Worm (Caenorhabditis elegans) whole organism, young adult: ENCODE results near the gene M163.5.

Experiments used
- B0261.1 ChIP-seq: sonication (generic microtip); optimal IDR thresholded peaks from 2 replicates; lab custom pipeline; 2016; ENCODE audit warnings: mild to moderate bottlenecking, missing genetic modification characterization, moderate library complexity, missing compliant biosample characterization
- C17E4.6 ChIP-seq: fragments of 200-800 bp; sonication (Bioruptor generic); IDR thresholded peaks from 2 replicates; pipeline ENCODE4 v1.3.6; 2022; ENCODE audit warnings: missing genetic modification reagents, missing genetic modification characterization, missing compliant biosample characterization
- D2030.7 ChIP-seq: fragments of 200-800 bp; sonication (Bioruptor generic); IDR thresholded peaks from 2 replicates; pipeline ENCODE4 v1.3.6; 2022; ENCODE audit warnings: missing genetic modification reagents, missing genetic modification characterization, missing compliant biosample characterization
- F10E7.11 ChIP-seq: sonication (generic microtip); optimal IDR thresholded peaks from 2 replicates; lab custom pipeline; 2017; ENCODE audit warnings: mild to moderate bottlenecking, missing genetic modification characterization, moderate library complexity, missing compliant biosample characterization
- F23B12.7 ChIP-seq: sonication (generic microtip); optimal IDR thresholded peaks from 2 replicates; lab custom pipeline; 2017; ENCODE audit warnings: missing genetic modification characterization, mild to moderate bottlenecking, missing compliant biosample characterization, antibody characterized with exemption, moderate library complexity; ENCODE audit not compliant: insufficient read depth
- F37B4.10 ChIP-seq: fragments of 200-800 bp; sonication (Bioruptor generic); IDR thresholded peaks from 2 replicates; pipeline ENCODE4 v1.3.6; 2022; ENCODE audit warnings: missing genetic modification characterization, missing compliant biosample characterization
- F55B11.4 ChIP-seq: sonication (generic microtip); optimal IDR thresholded peaks from 2 replicates; lab custom pipeline; 2016; ENCODE audit warnings: missing compliant biosample characterization, missing genetic modification characterization, borderline replicate concordance; ENCODE audit not compliant: insufficient read depth
- F57C9.4 ChIP-seq: sonication (generic microtip); optimal IDR thresholded peaks from 2 replicates; lab custom pipeline; 2017; ENCODE audit warnings: mild to moderate bottlenecking, missing genetic modification characterization, missing compliant biosample characterization
- K12H6.12 ChIP-seq: fragments of 200-800 bp; sonication (Bioruptor generic); optimal IDR thresholded peaks from 2 replicates; lab custom pipeline; 2018; ENCODE audit warnings: mild to moderate bottlenecking, missing genetic modification characterization, missing compliant biosample characterization
- Y56A3A.18 ChIP-seq: fragments of 200-800 bp; sonication (Bioruptor generic); IDR thresholded peaks from 2 replicates; pipeline ENCODE4 v1.3.6; 2022; ENCODE audit warnings: missing genetic modification reagents, missing genetic modification characterization, missing compliant biosample characterization
- bed-1 ChIP-seq: fragments of 200-800 bp; sonication (Bioruptor generic); IDR thresholded peaks from 2 replicates; pipeline ENCODE4 v1.3.6; 2022; ENCODE audit warnings: missing genetic modification reagents, missing genetic modification characterization, missing compliant biosample characterization
- cebp-1 ChIP-seq, 2 experiments: fragments of 200-800 bp in 1 of 2; sonication (Bioruptor generic) in 1 of 2; sonication (generic microtip) in 1 of 2; IDR thresholded peaks in 1 of 2; optimal IDR thresholded peaks in 1 of 2; 2 replicates each; pipeline versions ENCODE4 v1.3.6 to Lab custom; 2017 to 2022; ENCODE audit warnings: missing compliant biosample characterization in 2 of 2, missing genetic modification characterization in 2 of 2, mild to moderate bottlenecking in 1 of 2, missing genetic modification reagents in 1 of 2, moderate library complexity in 1 of 2
- die-1 ChIP-seq: sonication (generic microtip); optimal IDR thresholded peaks from 2 replicates; lab custom pipeline; 2016; ENCODE audit warnings: missing genotype, mild to moderate bottlenecking, missing genetic modification characterization, missing compliant biosample characterization
- dox-1 ChIP-seq: fragments of 200-800 bp; sonication (Bioruptor generic); IDR thresholded peaks from 2 replicates; pipeline ENCODE4 v1.3.6; 2022; ENCODE audit warnings: missing genetic modification reagents, missing genetic modification characterization, missing compliant biosample characterization
- dpff-1 ChIP-seq: sonication (generic microtip); optimal IDR thresholded peaks from 2 replicates; lab custom pipeline; 2017; ENCODE audit warnings: mild to moderate bottlenecking, missing genetic modification characterization, missing compliant biosample characterization
- egrh-3 ChIP-seq: fragments of 200-800 bp; sonication (Bioruptor generic); IDR thresholded peaks from 2 replicates; pipeline ENCODE4 v1.3.6; 2022; ENCODE audit warnings: missing genetic modification reagents, missing genetic modification characterization, missing compliant biosample characterization
- ekl-4 ChIP-seq: fragments of 200-800 bp; sonication (Bioruptor generic); IDR thresholded peaks from 2 replicates; pipeline ENCODE4 v1.3.6; 2022; ENCODE audit warnings: missing genetic modification reagents, missing genetic modification characterization, missing compliant biosample characterization
- ets-4 ChIP-seq: fragments of 200-800 bp; sonication (Bioruptor generic); optimal IDR thresholded peaks from 2 replicates; lab custom pipeline; 2018; ENCODE audit warnings: mild to moderate bottlenecking, missing genetic modification characterization, missing compliant biosample characterization
- fkh-3 ChIP-seq: sonication (generic microtip); optimal IDR thresholded peaks from 2 replicates; lab custom pipeline; 2016; ENCODE audit warnings: mild to moderate bottlenecking, missing genetic modification characterization, missing compliant biosample characterization
- let-526 ChIP-seq: fragments of 200-800 bp; sonication (Bioruptor generic); IDR thresholded peaks from 2 replicates; pipeline ENCODE4 v1.3.6; 2022; ENCODE audit warnings: missing genetic modification reagents, missing genetic modification characterization, missing compliant biosample characterization
- let-607 ChIP-seq, 2 experiments: fragments of 200-800 bp in 1 of 2; sonication (Bioruptor generic) in 1 of 2; sonication (generic microtip) in 1 of 2; optimal IDR thresholded peaks; 2 replicates each; lab custom pipeline; 2016 to 2018; ENCODE audit warnings: mild to moderate bottlenecking in 2 of 2, missing compliant biosample characterization in 2 of 2, missing genetic modification characterization in 2 of 2, moderate library complexity in 2 of 2, missing genotype in 1 of 2
- lin-26 ChIP-seq: fragments of 200-800 bp; sonication (Bioruptor generic); IDR thresholded peaks from 2 replicates; pipeline ENCODE4 v1.3.6; 2022; ENCODE audit warnings: missing genetic modification reagents, missing genetic modification characterization, missing compliant biosample characterization
- lin-35 ChIP-seq, 3 experiments: fragments of 150-350 bp in 2 of 3; sonication (generic microtip) in 1 of 3; optimal IDR thresholded peaks; 2 replicates each; lab custom pipeline; 2014 to 2018; ENCODE audit warnings: missing biosample characterization in 3 of 3, missing genetic modification characterization in 3 of 3, missing genetic modification reagents in 3 of 3
- lin-40 ChIP-seq: sonication (generic microtip); optimal IDR thresholded peaks from 2 replicates; lab custom pipeline; 2016; ENCODE audit warnings: missing genetic modification characterization, mild to moderate bottlenecking, missing compliant biosample characterization, missing genotype, missing genetic modification reagents
- madf-6 ChIP-seq: fragments of 200-800 bp; sonication (Bioruptor generic); IDR thresholded peaks from 2 replicates; pipeline ENCODE4 v1.3.6; 2022; ENCODE audit warnings: missing genetic modification reagents, missing genetic modification characterization, missing compliant biosample characterization
- mcd-1 ChIP-seq: fragments of 200-800 bp; sonication (Bioruptor generic); IDR thresholded peaks from 2 replicates; pipeline ENCODE4 v1.3.6; 2022; ENCODE audit warnings: missing genetic modification reagents, missing genetic modification characterization, missing compliant biosample characterization
- mel-28 ChIP-seq: sonication (generic microtip); optimal IDR thresholded peaks from 2 replicates; lab custom pipeline; 2016; ENCODE audit warnings: borderline replicate concordance, mild to moderate bottlenecking, missing genetic modification characterization, missing compliant biosample characterization
- mes-4 ChIP-seq: sonication (generic microtip); optimal IDR thresholded peaks from 2 replicates; lab custom pipeline; 2016; ENCODE audit warnings: missing genotype, missing genetic modification characterization, missing compliant biosample characterization
- nfya-1 ChIP-seq: sonication (generic microtip); optimal IDR thresholded peaks from 2 replicates; lab custom pipeline; 2017; ENCODE audit warnings: antibody characterized with exemption, missing compliant biosample characterization, missing genetic modification characterization, borderline replicate concordance; ENCODE audit not compliant: insufficient read depth
- nhr-179 ChIP-seq: sonication (generic microtip); optimal IDR thresholded peaks from 2 replicates; lab custom pipeline; 2016; ENCODE audit warnings: mild to moderate bottlenecking, missing genetic modification characterization, missing compliant biosample characterization
- nhr-80 ChIP-seq: sonication (generic microtip); optimal IDR thresholded peaks from 2 replicates; lab custom pipeline; 2016; ENCODE audit warnings: missing genetic modification characterization, missing compliant biosample characterization
- pbrm-1 ChIP-seq: fragments of 200-800 bp; sonication (Bioruptor generic); IDR thresholded peaks from 2 replicates; pipeline ENCODE4 v1.3.6; 2022; ENCODE audit warnings: missing genetic modification reagents, missing genetic modification characterization, missing compliant biosample characterization
- sdz-38 ChIP-seq: sonication (generic microtip); optimal IDR thresholded peaks from 2 replicates; lab custom pipeline; 2016; ENCODE audit warnings: missing genotype, missing genetic modification characterization, missing compliant biosample characterization
- somi-1 ChIP-seq: fragments of 200-800 bp; sonication (Bioruptor generic); optimal IDR thresholded peaks from 2 replicates; lab custom pipeline; 2018; ENCODE audit warnings: mild to moderate bottlenecking, missing genetic modification characterization, missing compliant biosample characterization
- unc-62 ChIP-seq: fragments of 150-350 bp; optimal IDR thresholded peaks from 2 replicates; lab custom pipeline; 2014; ENCODE audit warnings: missing biosample characterization, missing genetic modification reagents, missing genetic modification characterization
- zfh-2 ChIP-seq: fragments of 200-800 bp; sonication (Bioruptor generic); conservative IDR thresholded peaks from 2 replicates; pipeline ENCODE4 v1.3.6; 2022; ENCODE audit warnings: missing genetic modification reagents, missing genetic modification characterization, missing compliant biosample characterization
- ztf-28 ChIP-seq: fragments of 200-800 bp; sonication (Bioruptor generic); IDR thresholded peaks from 2 replicates; pipeline ENCODE4 v1.3.6; 2022; ENCODE audit warnings: missing genetic modification reagents, missing genetic modification characterization, missing compliant biosample characterization

Gene M163.5

ce11 chrX:14502116-14502587 lies 28.3 kb downstream of the M163.5 start (continued):
- TF ChIP-seq dox-1 (GFP tag; lab: Robert Waterston, UW) (0 out of 2 replicates have a peak, but pooled peaks have one; percentile 35), F55B11.4 (tag; lab: Kevin White, UChicago) (no peak), bed-1 (no peak), F37B4.10 (no peak), madf-6 (no peak), nhr-179 (tag; lab: Kevin White, UChicago) (no peak), B0261.1 (tag; lab: Kevin White, UChicago) (no peak), F10E7.11 (no peak), mes-4 (tag; lab: Kevin White, UChicago) (no peak)

ce11 chrX:14503282-14503681 lies 29.4 kb downstream of the M163.5 start:
- TF ChIP-seq nfya-1 (tag; lab: Kevin White, UChicago) (no peak), lin-26 (GFP tag; lab: Robert Waterston, UW) (0 out of 2 replicates have a peak, but pooled peaks have one; percentile 42), unc-62 (GFP tag; lab: Kevin White, UChicago) (peak; percentile 24)
- TF ChIP-seq, all 124 proteins: peak for 2

- TF ChIP-seq ekl-4 (GFP tag; lab: Robert Waterston, UW) (no peak), sdz-38 (tag; lab: Kevin White, UChicago) (no peak), cebp-1 (GFP tag; IDR thresholded peaks at IDR 0.05; lab: Robert Waterston, UW) (no peak), cebp-1 (tag; optimal IDR thresholded peaks at IDR 0.05; lab: Kevin White, UChicago) (peak; percentile 21), dox-1 (GFP tag; lab: Robert Waterston, UW) (peak; percentile 64), Y56A3A.18 (GFP tag; lab: Robert Waterston, UW) (0 out of 2 replicates have a peak, but pooled peaks have one; percentile 6), zfh-2 (peak; percentile 94), unc-62 (GFP tag; lab: Kevin White, UChicago) (peak; percentile 13), egrh-3 (peak; percentile 29; the same call in 1 of the 2 replicates), nhr-80 (tag; lab: Kevin White, UChicago) (peak; percentile 30)
Observed at ce11 chrX:14503800-14504550, 30.1 kb downstream of the M163.5 start, which contains the start of gene M163.1. Gene M163.1 (minus strand): TSS chrX:14503824.

- TF ChIP-seq mel-28 (tag; lab: Kevin White, UChicago), result no peak
- peak; percentile 38 for TF ChIP-seq nhr-80 (tag; lab: Kevin White, UChicago)
Observed at ce11 chrX:14504551-14504902, 30.7 kb downstream of the M163.5 start.

ce11 chrX:14505578-14506353 lies 31.9 kb downstream of the M163.5 start:
- no peak for TF ChIP-seq pbrm-1 (GFP tag; lab: Robert Waterston, UW)
- 0 out of 2 replicates have a peak, but pooled peaks have one; percentile 21 for TF ChIP-seq mcd-1 (GFP tag; lab: Robert Waterston, UW)
- no peak for TF ChIP-seq let-607 (tag; optimal IDR thresholded peaks at IDR 0.05; lab: Kevin White, UChicago)
- TF ChIP-seq die-1 (tag; lab: Kevin White, UChicago), result no peak
- no peak for TF ChIP-seq lin-35 (GFP tag; optimal IDR thresholded peaks at IDR 0.05; lab: Kevin White, UChicago)
- peak; percentile 55 for TF ChIP-seq somi-1 (GFP tag; lab: Kevin White, UChicago)
- no peak for TF ChIP-seq fkh-3 (tag; lab: Kevin White, UChicago)
- TF ChIP-seq zfh-2, result peak; percentile 98
- no peak for TF ChIP-seq D2030.7 (GFP tag; lab: Robert Waterston, UW)
- peak; percentile 36 for TF ChIP-seq ets-4 (GFP tag; lab: Kevin White, UChicago)
- no peak for TF ChIP-seq dpff-1 (tag; lab: Kevin White, UChicago)
- TF ChIP-seq let-526 (GFP tag; lab: Robert Waterston, UW), result peak; percentile 23; the same call in 1 of the 2 replicates
- no peak for TF ChIP-seq F57C9.4 (tag; lab: Kevin White, UChicago)
- TF ChIP-seq C17E4.6, result no peak
- TF ChIP-seq B0261.1 (tag; lab: Kevin White, UChicago), result no peak
- no peak for TF ChIP-seq F23B12.7 (tag; lab: Kevin White, UChicago)
- TF ChIP-seq lin-40 (tag; lab: Kevin White, UChicago), result peak; percentile 36
- no peak for TF ChIP-seq K12H6.12 (tag; lab: Kevin White, UChicago)
- no peak for TF ChIP-seq ztf-28
- no peak for TF ChIP-seq ekl-4 (GFP tag; lab: Robert Waterston, UW)
